Fruit fly (Drosophila melanogaster): Measurements from ENCODE around the gene Best1.
A peak's percentile ranks its signal among the peaks of the same experiment; 100 is the strongest.

Gene Best1

dm6 chr3R:10170356-10170876 is at the start of gene Best1 (continued):
- TF ChIP-seq pho (GFP tag; optimal IDR thresholded peaks at IDR 0.05), result peak; percentile 13
- TF ChIP-seq CG8924 (tag; optimal IDR thresholded peaks at IDR 0.05), result peak; percentile 93
- TF ChIP-seq dm (GFP tag; optimal IDR thresholded peaks at IDR 0.05), result peak; percentile 33
- no peak for TF ChIP-seq Hr39 (optimal IDR thresholded peaks at IDR 0.05)
- TF ChIP-seq CG12744 (GFP tag; optimal IDR thresholded peaks at IDR 0.05), result peak; percentile 65
- peak; percentile 93 for TF ChIP-seq H15 (GFP tag; IDR thresholded peaks at IDR 0.05)
- TF ChIP-seq ken (GFP tag; IDR thresholded peaks at IDR 0.05), result peak; percentile 91
- TF ChIP-seq CG3847 (GFP tag; IDR thresholded peaks at IDR 0.05), result peak; percentile 91
- peak; percentile 32 for TF ChIP-seq CG7928 (GFP tag; optimal IDR thresholded peaks at IDR 0.05)
- peak; percentile 80 for TF ChIP-seq CG1602 (GFP tag; optimal IDR thresholded peaks at IDR 0.05)
- TF ChIP-seq CG6765 (GFP tag; optimal IDR thresholded peaks at IDR 0.05), result peak; percentile 83
- peak; percentile 55; the same call in 1 of the 2 replicates for TF ChIP-seq CkIIα-i1 (GFP tag; IDR thresholded peaks at IDR 0.05)
- TF ChIP-seq Xrp1 (GFP tag; IDR thresholded peaks at IDR 0.05), result peak; percentile 97
- peak; percentile 29 for TF ChIP-seq MESR4 (GFP tag; optimal IDR thresholded peaks at IDR 0.05)
- TF ChIP-seq TFAM (GFP tag; optimal IDR thresholded peaks at IDR 0.05), result peak; percentile 23
- TF ChIP-seq CG8290 (GFP tag; optimal IDR thresholded peaks at IDR 0.05), result peak; percentile 18
- TF ChIP-seq CG8290 (tag; optimal IDR thresholded peaks at IDR 0.05), result peak; percentile 30 to 87
- TF ChIP-seq CG3838 (GFP tag; optimal IDR thresholded peaks at IDR 0.05), result peak; percentile 70
- TF ChIP-seq CG10654 (GFP tag; optimal IDR thresholded peaks at IDR 0.05), result peak; percentile 69
- peak; percentile 91 for TF ChIP-seq gsb (GFP tag; IDR thresholded peaks at IDR 0.05)
- TF ChIP-seq CG14710 (tag; optimal IDR thresholded peaks at IDR 0.05), result peak; percentile 85
- TF ChIP-seq jumu (GFP tag; optimal IDR thresholded peaks at IDR 0.05), result peak; percentile 47
- TF ChIP-seq pzg (GFP tag; optimal IDR thresholded peaks at IDR 0.05), result peak; percentile 16
- TF ChIP-seq Bteb2 (GFP tag; optimal IDR thresholded peaks at IDR 0.05), result peak; percentile 41
- peak; percentile 58 for TF ChIP-seq fd102C (GFP tag; optimal IDR thresholded peaks at IDR 0.05)
- peak; percentile 23 for TF ChIP-seq Elba2 (GFP tag; optimal IDR thresholded peaks at IDR 0.05)
- TF ChIP-seq CG15696 (tag; optimal IDR thresholded peaks at IDR 0.05), result peak; percentile 90
- TF ChIP-seq chm (GFP tag; IDR thresholded peaks at IDR 0.05), result peak; percentile 90
- peak; percentile 26 for TF ChIP-seq CG4282 (GFP tag; optimal IDR thresholded peaks at IDR 0.05)
- peak; percentile 74 for TF ChIP-seq Antp (GFP tag; optimal IDR thresholded peaks at IDR 0.05)
- TF ChIP-seq mam (GFP tag; optimal IDR thresholded peaks at IDR 0.05), result peak; percentile 61
- TF ChIP-seq CG7556 (GFP tag; optimal IDR thresholded peaks at IDR 0.05), result peak; percentile 91
- peak; percentile 2 for TF ChIP-seq Kr (GFP tag; optimal IDR thresholded peaks at IDR 0.05)
- TF ChIP-seq CG10959 (GFP tag; IDR thresholded peaks at IDR 0.05), result peak; percentile 92
- no peak for TF ChIP-seq gce (GFP tag; IDR thresholded peaks at IDR 0.05)
- TF ChIP-seq CG6791 (GFP tag; IDR thresholded peaks at IDR 0.05; ENCODE audit: partially characterized antibody), result peak; percentile 65
- peak; percentile 98 for TF ChIP-seq CG32532 (GFP tag; IDR thresholded peaks at IDR 0.05)
- peak; percentile 85 for TF ChIP-seq CG15011 (GFP tag; optimal IDR thresholded peaks at IDR 0.05)
- no peak for TF ChIP-seq CG7745 (tag; optimal IDR thresholded peaks at IDR 0.05)
- TF ChIP-seq pum (GFP tag; optimal IDR thresholded peaks at IDR 0.05), result peak; percentile 59
- TF ChIP-seq croc (GFP tag; conservative IDR thresholded peaks at IDR 0.05), result peak; percentile 80
- TF ChIP-seq CG11504 (tag; optimal IDR thresholded peaks at IDR 0.05), result peak; percentile 91
- TF ChIP-seq al (GFP tag; IDR thresholded peaks at IDR 0.05), result peak; percentile 91
- peak; percentile 95 for TF ChIP-seq dysf (GFP tag; IDR thresholded peaks at IDR 0.05)
- TF ChIP-seq CG2875 (GFP tag; optimal IDR thresholded peaks at IDR 0.05), result peak; percentile 77
- peak; percentile 91 for TF ChIP-seq HLH3B (GFP tag; IDR thresholded peaks at IDR 0.05)
- peak; percentile 62 for TF ChIP-seq emc (GFP tag; optimal IDR thresholded peaks at IDR 0.05)
- TF ChIP-seq CG18599 (GFP tag; optimal IDR thresholded peaks at IDR 0.05), result peak; percentile 94
- peak; percentile 0 for TF ChIP-seq ash1 (GFP tag; optimal IDR thresholded peaks at IDR 0.05)
- TF ChIP-seq Lim3 (GFP tag; IDR thresholded peaks at IDR 0.05), result peak; percentile 61
- TF ChIP-seq pfk (GFP tag; optimal IDR thresholded peaks at IDR 0.05), result peak; percentile 46
- TF ChIP-seq sqz (GFP tag; optimal IDR thresholded peaks at IDR 0.05), result peak; percentile 70
